Worm (Caenorhabditis elegans): ENCODE measurements around the gene F48G7.13.

DNA sequence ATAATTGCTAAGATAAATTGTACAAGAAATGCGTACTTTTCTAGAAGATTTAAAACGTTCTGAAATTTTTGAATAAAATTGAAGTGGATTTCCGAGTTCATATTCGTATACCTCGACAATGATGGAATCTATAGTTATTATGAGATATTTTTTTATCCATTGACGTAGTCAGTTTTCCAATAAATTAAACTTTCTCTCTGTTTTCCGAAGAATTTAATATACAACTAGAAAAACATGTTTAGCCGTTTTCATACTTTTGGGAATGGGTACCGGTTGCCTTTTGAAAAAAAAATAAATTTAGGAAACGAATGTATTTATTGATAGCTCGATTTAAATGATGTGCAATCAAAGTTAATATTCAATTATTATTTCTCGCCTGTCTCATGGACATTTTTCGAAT is 6.5 kb upstream of the F48G7.13 start, which contains the start of gene srw-109:
- no peak for TF ChIP-seq med-1 (GFP tag; optimal IDR thresholded peaks at IDR 0.05; ENCODE audit: insufficient read depth)
- no peak for TF ChIP-seq cog-1 (tag; optimal IDR thresholded peaks at IDR 0.05)
- TF ChIP-seq tab-1 (GFP tag; IDR thresholded peaks at IDR 0.05): no peak
- TF ChIP-seq flt-1 (GFP tag; IDR thresholded peaks at IDR 0.05): no peak
- TF ChIP-seq ztf-23 (GFP tag; IDR thresholded peaks at IDR 0.05): no peak
